Fruit fly (Drosophila melanogaster) whole organism, embryonic: ENCODE measurements around the gene CG15332.

Source experiments
- CG10431 ChIP-seq: fragments of 200-800 bp; sonication (Bioruptor generic); optimal IDR thresholded peaks from 3 replicates; lab custom pipeline; 2018; ENCODE audit warnings: missing biosample characterization, mild to moderate bottlenecking, missing genetic modification characterization
- CG12104 ChIP-seq: fragments of 200-800 bp; sonication (Bioruptor generic); optimal IDR thresholded peaks from 3 replicates; lab custom pipeline; 2016; ENCODE audit warnings: missing biosample characterization, missing genetic modification characterization
- CG15601 ChIP-seq: fragments of 200-800 bp; sonication (Bioruptor generic); optimal IDR thresholded peaks from 3 replicates; lab custom pipeline; 2019; ENCODE audit warnings: missing biosample characterization, mild to moderate bottlenecking, missing genetic modification characterization, moderate library complexity
- CG1602 ChIP-seq: fragments of 200-800 bp; sonication (Bioruptor generic); optimal IDR thresholded peaks from 3 replicates; lab custom pipeline; 2016; ENCODE audit warnings: missing biosample characterization, missing genetic modification characterization
- CG16815 ChIP-seq: fragments of 200-800 bp; sonication (Bioruptor generic); optimal IDR thresholded peaks from 3 replicates; lab custom pipeline; 2017; ENCODE audit warnings: missing biosample characterization, mild to moderate bottlenecking, missing genetic modification characterization
- CG17829 ChIP-seq: fragments of 200-800 bp; optimal IDR thresholded peaks from 2 replicates; lab custom pipeline; 2019; ENCODE audit warnings: missing biosample characterization, mild to moderate bottlenecking, missing genetic modification characterization, moderate library complexity
- CG2116 ChIP-seq: fragments of 200-800 bp; sonication (Bioruptor generic); optimal IDR thresholded peaks from 3 replicates; lab custom pipeline; 2018; ENCODE audit warnings: missing biosample characterization, mild to moderate bottlenecking, missing genetic modification characterization
- CG2120 ChIP-seq: fragments of 200-800 bp; sonication (Bioruptor generic); optimal IDR thresholded peaks from 3 replicates; lab custom pipeline; 2016; ENCODE audit warnings: missing biosample characterization, missing genetic modification characterization
- CG2678 ChIP-seq: fragments of 200-800 bp; sonication (Bioruptor generic); optimal IDR thresholded peaks from 3 replicates; lab custom pipeline; 2019; ENCODE audit warnings: missing biosample characterization, mild to moderate bottlenecking, missing genetic modification characterization, moderate library complexity
- CG30403 ChIP-seq: fragments of 200-800 bp; sonication (Bioruptor generic); optimal IDR thresholded peaks from 3 replicates; lab custom pipeline; 2016; ENCODE audit warnings: missing biosample characterization, missing genetic modification characterization
- CG31365 ChIP-seq: fragments of 200-800 bp; sonication (Bioruptor generic); optimal IDR thresholded peaks from 2 replicates; lab custom pipeline; 2018; ENCODE audit warnings: missing biosample characterization, mild to moderate bottlenecking, missing genetic modification characterization
- CG3281 ChIP-seq: fragments of 200-800 bp; sonication (Bioruptor generic); optimal IDR thresholded peaks from 3 replicates; lab custom pipeline; 2017; ENCODE audit warnings: missing biosample characterization, mild to moderate bottlenecking, missing genetic modification characterization
- CG43689 ChIP-seq: fragments of 200-800 bp; sonication (Bioruptor generic); IDR thresholded peaks from 2 replicates; pipeline ENCODE4 v1.3.6; 2022; ENCODE audit warnings: missing biosample characterization, missing genetic modification characterization
- CG4707 ChIP-seq: fragments of 200-800 bp; sonication (Bioruptor generic); optimal IDR thresholded peaks from 2 replicates; lab custom pipeline; 2018; ENCODE audit warnings: missing biosample characterization, mild to moderate bottlenecking, missing genetic modification characterization, moderate library complexity
- CG4730 ChIP-seq: fragments of 200-800 bp; sonication (Bioruptor generic); IDR thresholded peaks from 2 replicates; pipeline ENCODE4 v1.3.6; 2022; ENCODE audit warnings: missing biosample characterization, missing genetic modification characterization
- CG6689 ChIP-seq: fragments of 200-800 bp; sonication (Bioruptor generic); IDR thresholded peaks from 2 replicates; pipeline ENCODE4 v1.3.6; 2022; ENCODE audit warnings: missing biosample characterization, missing genetic modification characterization
- CG6791 ChIP-seq: fragments of 200-800 bp; sonication (Bioruptor generic); IDR thresholded peaks from 3 replicates; pipeline ENCODE4 v1.3.6; 2022; ENCODE audit warnings: missing biosample characterization, missing genetic modification characterization; ENCODE audit not compliant: partially characterized antibody
- CG7556 ChIP-seq: fragments of 200-800 bp; sonication (Bioruptor generic); optimal IDR thresholded peaks from 2 replicates; lab custom pipeline; 2017; ENCODE audit warnings: missing biosample characterization, mild to moderate bottlenecking, missing genetic modification characterization
- CG9727 ChIP-seq: fragments of 200-800 bp; sonication (Bioruptor generic); optimal IDR thresholded peaks from 3 replicates; lab custom pipeline; 2017; ENCODE audit warnings: missing biosample characterization, mild to moderate bottlenecking, missing genetic modification characterization
- D19B ChIP-seq: fragments of 200-800 bp; sonication (Bioruptor generic); optimal IDR thresholded peaks from 2 replicates; lab custom pipeline; 2017; ENCODE audit warnings: missing biosample characterization, mild to moderate bottlenecking, missing genetic modification characterization
- Dek ChIP-seq: fragments of 200-800 bp; sonication (Bioruptor generic); optimal IDR thresholded peaks from 3 replicates; lab custom pipeline; 2019; ENCODE audit warnings: missing biosample characterization, mild to moderate bottlenecking, missing genetic modification characterization, moderate library complexity
- Fer2 ChIP-seq: fragments of 200-800 bp; sonication (Bioruptor generic); optimal IDR thresholded peaks from 2 replicates; lab custom pipeline; 2018; ENCODE audit warnings: missing biosample characterization, mild to moderate bottlenecking, missing genetic modification characterization, moderate library complexity
- Fer3 ChIP-seq: fragments of 200-800 bp; sonication (Bioruptor generic); optimal IDR thresholded peaks from 2 replicates; lab custom pipeline; 2018; ENCODE audit warnings: missing biosample characterization, mild to moderate bottlenecking, missing genetic modification characterization, moderate library complexity
- Gug ChIP-seq: fragments of 200-800 bp; sonication (Bioruptor generic); IDR thresholded peaks from 4 replicates; pipeline ENCODE4 v1.3.6; 2022; ENCODE audit warnings: missing biosample characterization, missing genetic modification characterization
- HHEX ChIP-seq: fragments of 200-800 bp; sonication (Bioruptor generic); optimal IDR thresholded peaks from 3 replicates; lab custom pipeline; 2017; ENCODE audit warnings: missing biosample characterization, mild to moderate bottlenecking, missing genetic modification characterization, missing genetic modification reagents
- HLHmδ ChIP-seq: fragments of 200-800 bp; sonication (Bioruptor generic); optimal IDR thresholded peaks from 2 replicates; lab custom pipeline; 2018; ENCODE audit warnings: missing biosample characterization, mild to moderate bottlenecking, missing genetic modification characterization, moderate library complexity
- HmgZ ChIP-seq: fragments of 200-800 bp; sonication (Bioruptor generic); optimal IDR thresholded peaks from 2 replicates; lab custom pipeline; 2018; ENCODE audit warnings: missing biosample characterization, mild to moderate bottlenecking, missing genetic modification characterization
- Hmx ChIP-seq: fragments of 200-800 bp; sonication (Bioruptor generic); optimal IDR thresholded peaks from 2 replicates; lab custom pipeline; 2016; ENCODE audit warnings: missing biosample characterization, missing genetic modification characterization
- MTF-1 ChIP-seq: fragments of 200-800 bp; sonication (Bioruptor generic); optimal IDR thresholded peaks from 2 replicates; lab custom pipeline; 2018; ENCODE audit warnings: missing biosample characterization, mild to moderate bottlenecking, missing genetic modification characterization, borderline replicate concordance
- Meics ChIP-seq: fragments of 200-800 bp; sonication (Bioruptor generic); optimal IDR thresholded peaks from 2 replicates; lab custom pipeline; 2017; ENCODE audit warnings: missing biosample characterization, mild to moderate bottlenecking, missing genetic modification characterization
- Opbp ChIP-seq: fragments of 200-800 bp; sonication (Bioruptor generic); IDR thresholded peaks from 3 replicates; pipeline ENCODE4 v1.3.6; 2022; ENCODE audit warnings: missing biosample characterization, missing genetic modification characterization; ENCODE audit not compliant: partially characterized antibody
- Spps ChIP-seq: fragments of 200-800 bp; sonication (Bioruptor generic); optimal IDR thresholded peaks from 2 replicates; lab custom pipeline; 2018; ENCODE audit warnings: missing biosample characterization, mild to moderate bottlenecking, missing genetic modification characterization
- Sry-β ChIP-seq: fragments of 200-800 bp; sonication (Bioruptor generic); optimal IDR thresholded peaks from 2 replicates; lab custom pipeline; 2018; ENCODE audit warnings: missing biosample characterization, mild to moderate bottlenecking, missing genetic modification characterization, moderate library complexity
- TFAM ChIP-seq: fragments of 200-800 bp; sonication (Bioruptor generic); optimal IDR thresholded peaks from 2 replicates; lab custom pipeline; 2017; ENCODE audit warnings: missing biosample characterization, missing genetic modification characterization, inconsistent platforms
- ato ChIP-seq: fragments of 200-800 bp; sonication (Bioruptor generic); IDR thresholded peaks from 2 replicates; pipeline ENCODE4 v1.3.6; 2022; ENCODE audit warnings: missing biosample characterization, missing genetic modification characterization; ENCODE audit not compliant: partially characterized antibody
- ci ChIP-seq: fragments of 200-800 bp; sonication (Bioruptor generic); IDR thresholded peaks from 3 replicates; pipeline ENCODE4 v1.3.6; 2022; ENCODE audit warnings: missing biosample characterization, missing genetic modification characterization
- crc ChIP-seq: fragments of 200-800 bp; sonication (Bioruptor generic); optimal IDR thresholded peaks from 2 replicates; lab custom pipeline; 2016; ENCODE audit warnings: missing biosample characterization, missing genetic modification characterization
- fd102C ChIP-seq: fragments of 200-800 bp; sonication (Bioruptor generic); optimal IDR thresholded peaks from 2 replicates; lab custom pipeline; 2018; ENCODE audit warnings: missing biosample characterization, mild to moderate bottlenecking, missing genetic modification characterization, moderate library complexity
- hbn ChIP-seq: fragments of 200-800 bp; sonication (Bioruptor generic); IDR thresholded peaks from 2 replicates; pipeline ENCODE4 v1.3.6; 2022; ENCODE audit warnings: missing biosample characterization, missing genetic modification characterization; ENCODE audit not compliant: partially characterized antibody
- inv ChIP-seq: fragments of 200-800 bp; sonication (Bioruptor generic); IDR thresholded peaks from 2 replicates; pipeline ENCODE4 v1.3.6; 2022; ENCODE audit warnings: missing biosample characterization, missing genetic modification characterization; ENCODE audit not compliant: partially characterized antibody
- lbe ChIP-seq: fragments of 200-800 bp; sonication (Bioruptor generic); optimal IDR thresholded peaks from 2 replicates; lab custom pipeline; 2016; ENCODE audit warnings: missing biosample characterization, mild to moderate bottlenecking, missing genetic modification characterization
- mld ChIP-seq: fragments of 200-800 bp; sonication (Bioruptor generic); IDR thresholded peaks from 3 replicates; pipeline ENCODE4 v1.3.6; 2022; ENCODE audit warnings: missing biosample characterization, missing genetic modification characterization; ENCODE audit not compliant: partially characterized antibody
- slp2 ChIP-seq: fragments of 200-800 bp; sonication (Bioruptor generic); optimal IDR thresholded peaks from 2 replicates; lab custom pipeline; 2016; ENCODE audit warnings: missing biosample characterization, missing genetic modification characterization
- sna ChIP-seq: fragments of 200-800 bp; sonication (Bioruptor generic); IDR thresholded peaks from 2 replicates; pipeline ENCODE4 v1.3.6; 2022; ENCODE audit warnings: missing biosample characterization, missing genetic modification characterization; ENCODE audit not compliant: partially characterized antibody
- tup ChIP-seq: fragments of 200-800 bp; sonication (Bioruptor generic); optimal IDR thresholded peaks from 2 replicates; lab custom pipeline; 2016; ENCODE audit warnings: missing biosample characterization, mild to moderate bottlenecking, missing genetic modification characterization, moderate library complexity
- wdn ChIP-seq: fragments of 200-800 bp; sonication (Bioruptor generic); IDR thresholded peaks from 2 replicates; pipeline ENCODE4 v1.3.6; 2022; ENCODE audit warnings: missing biosample characterization, missing genetic modification characterization
- yki ChIP-seq: fragments of >200 bp; optimal IDR thresholded peaks from 3 replicates; lab custom pipeline; 2018
- zen2 ChIP-seq: fragments of 200-800 bp; sonication (Bioruptor generic); IDR thresholded peaks from 3 replicates; pipeline ENCODE4 v1.3.6; 2022; ENCODE audit warnings: missing biosample characterization, missing genetic modification characterization; ENCODE audit not compliant: partially characterized antibody

Gene CG15332

DNA sequence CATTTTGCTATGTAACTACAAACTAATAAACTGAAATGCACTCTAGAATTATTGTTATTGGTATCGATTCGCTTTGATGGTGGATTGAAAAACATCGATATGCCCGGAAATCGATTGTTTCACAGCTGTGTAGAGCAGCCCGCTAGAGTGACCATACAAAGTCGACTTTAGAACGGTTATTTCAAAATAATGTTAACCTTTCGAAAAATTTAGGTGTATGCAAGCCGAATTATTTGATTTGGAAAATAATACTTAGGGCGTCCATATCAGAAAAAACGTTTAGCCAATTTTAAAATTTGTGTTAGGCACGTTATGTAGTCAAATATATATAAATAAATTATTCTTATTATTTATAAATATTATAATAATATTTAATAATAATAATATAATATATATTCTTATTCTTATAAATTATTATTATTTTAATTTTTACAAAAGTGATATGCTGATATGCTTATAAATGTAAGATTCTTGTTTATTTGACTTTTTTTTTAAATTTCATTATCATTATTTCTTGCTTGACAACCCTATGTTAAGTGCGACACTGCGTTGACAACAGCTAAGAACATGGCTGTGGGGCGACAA, 12.5 kb upstream of the CG15332 start, which contains the start of gene sws (continued):
- TF ChIP-seq CG1602 (GFP tag; lab: Kevin White, UChicago) = peak; percentile 28
- no peak for TF ChIP-seq Hmx (GFP tag; lab: Kevin White, UChicago)
- TF ChIP-seq Gug (GFP tag; lab: Robert Waterston, UW) = no peak
- TF ChIP-seq wdn (GFP tag; lab: Robert Waterston, UW) = no peak
- no peak for TF ChIP-seq Spps (tag; lab: Kevin White, UChicago)
- TF ChIP-seq zen2 (GFP tag; lab: Robert Waterston, UW) = peak; percentile 50; the same call in 2 of the 3 replicates
- TF ChIP-seq CG4707 (GFP tag; lab: Kevin White, UChicago) = no peak
- peak; percentile 10 for TF ChIP-seq D19B (GFP tag; lab: Kevin White, UChicago)
- TF ChIP-seq CG31365 (tag; lab: Kevin White, UChicago) = no peak
- TF ChIP-seq hbn = peak; percentile 35; the same call in 1 of the 2 replicates
- TF ChIP-seq Opbp (GFP tag; lab: Robert Waterston, UW) = peak; percentile 52; the same call in 2 of the 3 replicates
- TF ChIP-seq Dek (tag; lab: Kevin White, UChicago) = peak; percentile 33
- peak; percentile 63 for TF ChIP-seq CG2678 (tag; lab: Kevin White, UChicago)
- peak; percentile 49 for TF ChIP-seq CG3281
- TF ChIP-seq HHEX (GFP tag; lab: Kevin White, UChicago) = peak; percentile 38
- TF ChIP-seq CG2120 = peak; percentile 50
- no peak for TF ChIP-seq tup (GFP tag; lab: Kevin White, UChicago)
- TF ChIP-seq crc = no peak
- peak; percentile 59 for TF ChIP-seq inv
- peak; percentile 45 for TF ChIP-seq sna (GFP tag; lab: Robert Waterston, UW)
- TF ChIP-seq CG6791 (GFP tag; lab: Robert Waterston, UW) = peak; percentile 75; the same call in 2 of the 3 replicates
- no peak for TF ChIP-seq yki (lab: Kevin White, UChicago)
- TF ChIP-seq CG7556 (GFP tag; lab: Kevin White, UChicago) = peak; percentile 37
- peak; percentile 53 for TF ChIP-seq Meics (GFP tag; lab: Kevin White, UChicago)
- no peak for TF ChIP-seq CG4730 (GFP tag; lab: Robert Waterston, UW)
- peak; percentile 19 for TF ChIP-seq Fer2 (tag; lab: Kevin White, UChicago)
- TF ChIP-seq mld (GFP tag; lab: Robert Waterston, UW) = peak; percentile 66; the same call in 1 of the 3 replicates
- peak; percentile 64 for TF ChIP-seq Sry-β
- no peak for TF ChIP-seq HLHmδ
- TF ChIP-seq TFAM (GFP tag; lab: Kevin White, UChicago) = no peak
- TF ChIP-seq CG10431 = peak; percentile 4
- TF ChIP-seq fd102C (GFP tag; lab: Kevin White, UChicago) = no peak
- TF ChIP-seq slp2 (GFP tag; lab: Kevin White, UChicago) = no peak
- TF ChIP-seq CG15601 (tag; lab: Kevin White, UChicago) = peak; percentile 27
- no peak for TF ChIP-seq CG43689
- TF ChIP-seq Fer3 = peak; percentile 22
- peak; percentile 57 for TF ChIP-seq CG9727 (GFP tag; lab: Kevin White, UChicago)
- TF ChIP-seq ato = peak; percentile 50; the same call in 1 of the 2 replicates
- TF ChIP-seq MTF-1 (GFP tag; lab: Kevin White, UChicago) = no peak
- peak; percentile 1 for TF ChIP-seq lbe (GFP tag; lab: Kevin White, UChicago)
- TF ChIP-seq CG16815 = peak; percentile 6
- TF ChIP-seq CG6689 = peak; percentile 24; the same call in 1 of the 2 replicates
- no peak for TF ChIP-seq ci (GFP tag; lab: Robert Waterston, UW)
- peak; percentile 60 for TF ChIP-seq CG30403 (GFP tag; lab: Kevin White, UChicago)
- TF ChIP-seq HmgZ (tag; lab: Kevin White, UChicago) = no peak
- peak; percentile 41 for TF ChIP-seq CG12104 (GFP tag; lab: Kevin White, UChicago)
- TF ChIP-seq CG17829 = peak; percentile 45
- peak; percentile 96 for TF ChIP-seq CG2116
